Worm (Caenorhabditis elegans): ENCODE data around the gene srh-35.

The srh-35 gene

ce11 chrV:477664-478212, 28.7 kb upstream of the srh-35 start, which contains the start of gene nhr-55:
TSS of gene nhr-55 (plus strand) at chrV:478162.
- TF ChIP-seq unc-3 (GFP tag; conservative IDR thresholded peaks at IDR 0.05) (no peak), unc-3 (tag; optimal IDR thresholded peaks at IDR 0.05) (no peak), elt-2 (tag; optimal IDR thresholded peaks at IDR 0.05) (no peak), ceh-31 (tag; optimal IDR thresholded peaks at IDR 0.05) (no peak)

ce11 chrV:474516-474915, 25.5 kb upstream of the srh-35 start, which contains the start of gene nhr-99:
TSS of gene nhr-99 (plus strand) at chrV:474778.
- TF ChIP-seq ref-2 (tag; optimal IDR thresholded peaks at IDR 0.05), result no peak
- no peak for TF ChIP-seq tbx-7 (tag; optimal IDR thresholded peaks at IDR 0.05)
- no peak for TF ChIP-seq ceh-6 (GFP tag; optimal IDR thresholded peaks at IDR 0.05)
- TF ChIP-seq unc-55 (GFP tag; optimal IDR thresholded peaks at IDR 0.05), result no peak
- TF ChIP-seq F13H6.1 (tag; optimal IDR thresholded peaks at IDR 0.05), result no peak
- TF ChIP-seq pqm-1 (tag; optimal IDR thresholded peaks at IDR 0.05), result no peak
- no peak for TF ChIP-seq K02D7.2 (tag; optimal IDR thresholded peaks at IDR 0.05)
- TF ChIP-seq lin-11 (tag; optimal IDR thresholded peaks at IDR 0.05), result no peak
- no peak for TF ChIP-seq tbx-2 (tag; optimal IDR thresholded peaks at IDR 0.05)
- no peak for TF ChIP-seq Y22D7AL.16 (tag; optimal IDR thresholded peaks at IDR 0.05)

DNA sequence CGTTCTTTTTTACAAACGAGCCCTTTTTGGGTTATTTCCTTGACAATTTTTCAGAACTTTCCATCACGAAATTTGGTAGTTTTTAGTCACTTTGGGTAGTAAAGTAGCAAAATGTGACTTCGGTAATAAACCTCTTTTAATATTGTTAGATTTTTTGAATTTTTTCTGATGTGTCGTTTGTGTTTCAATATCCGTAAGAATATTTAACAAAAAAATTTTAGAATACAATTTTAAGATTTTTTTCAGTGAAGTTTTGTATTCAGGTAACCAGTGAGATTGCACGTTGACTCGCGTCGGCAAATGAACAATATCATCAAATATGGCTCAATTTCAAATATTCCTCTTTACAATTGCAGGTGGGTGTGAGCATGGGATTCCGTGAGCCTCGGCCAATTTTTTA, 23.6 kb upstream of the srh-35 start, which contains the start of gene srt-31:
Gene srt-31 (plus strand): TSS at position 301 of the 400 bp plus-strand sequence.
- TF ChIP-seq ceh-45 (GFP tag; IDR thresholded peaks at IDR 0.05) (no peak), sdc-2 (tag; optimal IDR thresholded peaks at IDR 0.05) (no peak), gmeb-2 (tag; optimal IDR thresholded peaks at IDR 0.05) (no peak), ceh-18 (tag; optimal IDR thresholded peaks at IDR 0.05) (no peak)

DNA sequence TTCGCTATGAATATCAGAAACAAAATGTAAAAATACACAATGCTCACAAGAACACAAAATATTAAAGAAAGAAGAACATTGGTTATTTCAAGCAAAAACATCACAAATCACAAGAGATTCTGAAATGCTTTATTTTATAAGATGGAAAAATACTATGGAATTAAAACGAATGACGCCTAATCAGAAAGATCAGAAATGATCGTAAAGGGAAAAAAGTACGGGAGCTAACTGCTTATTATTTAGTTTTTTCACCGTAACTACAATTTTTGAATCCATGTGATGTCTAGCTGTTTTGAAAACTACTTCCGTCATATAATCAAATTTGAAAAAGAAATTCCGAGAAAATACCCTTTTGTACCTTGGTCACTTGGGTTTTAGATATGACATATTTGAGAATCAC, 19.4 kb upstream of the srh-35 start, which contains the start of gene srbc-57:
Gene srbc-57 (minus strand): TSS at position 101 of the 400 bp plus-strand sequence.
- TF ChIP-seq unc-55 (GFP tag; optimal IDR thresholded peaks at IDR 0.05) (no peak), F13H6.1 (tag; optimal IDR thresholded peaks at IDR 0.05) (no peak), pat-9 (tag; optimal IDR thresholded peaks at IDR 0.05) (no peak), Y22D7AL.16 (tag; optimal IDR thresholded peaks at IDR 0.05) (no peak)

ce11 chrV:467507-467906, 18.5 kb upstream of the srh-35 start:
- no peak for TF ChIP-seq ceh-14 (tag; optimal IDR thresholded peaks at IDR 0.05)
- TF ChIP-seq ceh-31 (tag; optimal IDR thresholded peaks at IDR 0.05), result no peak
- TF ChIP-seq gmeb-2 (tag; optimal IDR thresholded peaks at IDR 0.05), result no peak
- no peak for TF ChIP-seq ceh-45 (GFP tag; IDR thresholded peaks at IDR 0.05)
- TF ChIP-seq madf-2 (tag; optimal IDR thresholded peaks at IDR 0.05), result no peak
- TF ChIP-seq lin-11 (tag; optimal IDR thresholded peaks at IDR 0.05), result no peak
- TF ChIP-seq ceh-9 (tag; optimal IDR thresholded peaks at IDR 0.05), result no peak
- TF ChIP-seq hlh-6 (tag; optimal IDR thresholded peaks at IDR 0.05), result no peak
- TF ChIP-seq pros-1 (tag; optimal IDR thresholded peaks at IDR 0.05), result no peak
- no peak for TF ChIP-seq pha-4 (tag; optimal IDR thresholded peaks at IDR 0.05)

ce11 chrV:465355-465754, 16.3 kb upstream of the srh-35 start:
- TF ChIP-seq pros-1 (tag; optimal IDR thresholded peaks at IDR 0.05) (no peak), T23F11.4 (GFP tag; optimal IDR thresholded peaks at IDR 0.05) (no peak), nfya-1 (tag; optimal IDR thresholded peaks at IDR 0.05) (no peak), fax-1 (tag; optimal IDR thresholded peaks at IDR 0.05) (no peak), ceh-22 (tag; optimal IDR thresholded peaks at IDR 0.05) (no peak)

DNA sequence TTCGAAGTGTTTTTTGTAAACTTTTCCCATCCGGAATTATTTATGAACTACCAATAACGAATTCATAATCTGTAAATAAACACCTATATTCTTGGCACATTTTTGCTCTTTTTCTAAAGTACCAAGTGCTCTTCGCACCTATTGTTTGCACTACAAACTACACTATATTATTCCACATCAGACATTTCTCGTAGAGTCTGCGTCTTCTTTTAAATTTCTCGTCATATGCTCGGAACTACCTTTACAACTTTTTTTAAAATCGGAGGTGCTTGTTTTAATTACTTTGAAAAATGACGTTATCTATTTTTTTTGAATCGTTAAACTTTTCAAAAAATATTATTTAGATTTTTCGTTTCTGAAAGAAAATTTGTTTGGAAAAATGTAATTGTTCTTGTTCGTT, 15.8 kb upstream of the srh-35 start, which contains the start of gene nhr-201:
Gene nhr-201 (plus strand): TSS at position 29 of the 400 bp plus-strand sequence.
- no peak for TF ChIP-seq elt-4 (tag; optimal IDR thresholded peaks at IDR 0.05)
- TF ChIP-seq npax-4 (tag; optimal IDR thresholded peaks at IDR 0.05), result no peak
- TF ChIP-seq K02D7.2 (tag; optimal IDR thresholded peaks at IDR 0.05), result no peak
- TF ChIP-seq pat-9 (tag; optimal IDR thresholded peaks at IDR 0.05), result no peak
- no peak for TF ChIP-seq hlh-8 (tag; optimal IDR thresholded peaks at IDR 0.05)
- no peak for TF ChIP-seq hlh-30 (tag; optimal IDR thresholded peaks at IDR 0.05; ENCODE audit: insufficient read depth)

All from whole organism, late embryonic.